Worm (Caenorhabditis elegans) whole organism, L1 larva: ENCODE measurements around the gene F42G2.5.

Experiments used
- C16A3.4 ChIP-seq: fragments of 150-350 bp; optimal IDR thresholded peaks from 2 replicates; lab custom pipeline; 2014; ENCODE audit warnings: missing biosample characterization, missing genetic modification characterization
- C34B4.2 ChIP-seq: sonication (generic microtip); optimal IDR thresholded peaks from 2 replicates; lab custom pipeline; 2017; ENCODE audit warnings: mild to moderate bottlenecking, missing genetic modification characterization, missing compliant biosample characterization
- F16B12.6 ChIP-seq: fragments of 150-350 bp; optimal IDR thresholded peaks from 2 replicates; lab custom pipeline; 2014; ENCODE audit warnings: missing biosample characterization, missing genetic modification characterization
- Y116A8C.19 ChIP-seq: sonication (generic microtip); optimal IDR thresholded peaks from 2 replicates; lab custom pipeline; 2016; ENCODE audit warnings: missing compliant biosample characterization, missing genetic modification characterization, borderline replicate concordance
- alr-1 ChIP-seq: fragments of 200-800 bp; sonication (Bioruptor generic); optimal IDR thresholded peaks from 2 replicates; lab custom pipeline; 2018; ENCODE audit warnings: borderline replicate concordance, mild to moderate bottlenecking, missing genetic modification characterization, missing compliant biosample characterization
- ama-1 ChIP-seq: fragments of 150-350 bp; optimal IDR thresholded peaks from 2 replicates; lab custom pipeline; 2014
- blmp-1 ChIP-seq: fragments of 150-350 bp; optimal IDR thresholded peaks from 2 replicates; lab custom pipeline; 2014; ENCODE audit warnings: missing biosample characterization, missing genetic modification characterization
- ceh-82 ChIP-seq, 3 experiments: fragments of 150-350 bp in 1 of 3; sonication (generic microtip) in 2 of 3; optimal IDR thresholded peaks; 2 replicates each; lab custom pipeline; 2014 to 2017; ENCODE audit warnings: missing biosample characterization in 3 of 3, missing genetic modification characterization in 3 of 3
- ceh-88 ChIP-seq: fragments of 200-800 bp; sonication (Bioruptor generic); IDR thresholded peaks from 2 replicates; pipeline ENCODE4 v1.3.6; 2022; ENCODE audit warnings: missing genetic modification characterization, missing compliant biosample characterization
- ceh-90 ChIP-seq: sonication (generic microtip); optimal IDR thresholded peaks from 2 replicates; lab custom pipeline; 2016; ENCODE audit warnings: missing genetic modification characterization, missing compliant biosample characterization
- dpl-1 ChIP-seq, 3 experiments: fragments of 150-350 bp in 2 of 3; sonication (generic microtip) in 1 of 3; optimal IDR thresholded peaks; 2 replicates each; lab custom pipeline; 2014 to 2017; ENCODE audit warnings: missing biosample characterization in 3 of 3, missing genetic modification characterization in 3 of 3, missing genetic modification reagents in 3 of 3
- egl-27 ChIP-seq, 2 experiments: fragments of 150-350 bp in 1 of 2; sonication (generic microtip); optimal IDR thresholded peaks; 3 replicates each; lab custom pipeline; 2017 to 2018; ENCODE audit warnings: missing biosample characterization in 2 of 2, missing genetic modification characterization in 2 of 2, missing genetic modification reagents in 2 of 2
- elt-2 ChIP-seq: sonication (generic microtip); optimal IDR thresholded peaks from 2 replicates; lab custom pipeline; 2016; ENCODE audit warnings: missing genetic modification characterization, mild to moderate bottlenecking, inconsistent platforms, missing compliant biosample characterization, missing genetic modification reagents
- elt-3 ChIP-seq, 6 experiments: fragments of 150-350 bp in 1 of 6; sonication (generic microtip); optimal IDR thresholded peaks; 2 replicates each; lab custom pipeline; 2017 to 2018; ENCODE audit warnings: missing biosample characterization in 6 of 6, missing genetic modification characterization in 6 of 6, inconsistent platforms in 1 of 6
- ets-5 ChIP-seq: fragments of 200-800 bp; sonication (Bioruptor generic); IDR thresholded peaks from 2 replicates; pipeline ENCODE4 v1.3.6; 2022; ENCODE audit warnings: missing genetic modification characterization, missing compliant biosample characterization
- fkh-10 ChIP-seq: sonication (generic microtip); optimal IDR thresholded peaks from 2 replicates; lab custom pipeline; 2017; ENCODE audit warnings: missing biosample characterization, missing genetic modification reagents, missing genetic modification characterization
- fkh-4 ChIP-seq: sonication (generic microtip); optimal IDR thresholded peaks from 2 replicates; lab custom pipeline; 2016; ENCODE audit warnings: missing compliant biosample characterization, missing genetic modification characterization, borderline replicate concordance
- fkh-8 ChIP-seq: sonication (generic microtip); optimal IDR thresholded peaks from 2 replicates; lab custom pipeline; 2016; ENCODE audit warnings: mild to moderate bottlenecking, missing genetic modification characterization, missing compliant biosample characterization
- hlh-17 ChIP-seq: fragments of 200-800 bp; sonication (Bioruptor generic); optimal IDR thresholded peaks from 2 replicates; lab custom pipeline; 2018; ENCODE audit warnings: missing genetic modification characterization, mild to moderate bottlenecking, missing compliant biosample characterization, moderate library complexity, borderline replicate concordance
- hpl-2 ChIP-seq: fragments of 150-350 bp; optimal IDR thresholded peaks from 2 replicates; lab custom pipeline; 2014; ENCODE audit warnings: missing biosample characterization, missing genetic modification reagents, missing genetic modification characterization
- isw-1 ChIP-seq: fragments of 200-800 bp; sonication (Bioruptor generic); IDR thresholded peaks from 2 replicates; pipeline ENCODE4 v1.3.6; 2022; ENCODE audit warnings: missing genetic modification characterization, missing compliant biosample characterization
- jun-1 ChIP-seq: fragments of 150-350 bp; optimal IDR thresholded peaks from 2 replicates; lab custom pipeline; 2014; ENCODE audit warnings: missing biosample characterization, missing genetic modification reagents, missing genetic modification characterization
- lin-14 ChIP-seq: fragments of 200-800 bp; sonication (Bioruptor generic); optimal IDR thresholded peaks from 2 replicates; lab custom pipeline; 2018; ENCODE audit warnings: mild to moderate bottlenecking, missing genetic modification characterization, moderate library complexity, missing compliant biosample characterization
- lin-15B ChIP-seq: fragments of 150-350 bp; sonication (generic microtip); optimal IDR thresholded peaks from 3 replicates; lab custom pipeline; 2014; ENCODE audit warnings: missing biosample characterization, missing genetic modification characterization
- lin-35 ChIP-seq, 2 experiments: fragments of 150-350 bp; optimal IDR thresholded peaks; 2 replicates each; lab custom pipeline; 2014; ENCODE audit warnings: missing biosample characterization in 2 of 2, missing genetic modification characterization in 2 of 2, missing genetic modification reagents in 2 of 2
- lin-39 ChIP-seq: fragments of 150-350 bp; optimal IDR thresholded peaks from 2 replicates; lab custom pipeline; 2014; ENCODE audit warnings: missing biosample characterization, missing genetic modification reagents, missing genetic modification characterization
- lir-3 ChIP-seq: sonication (generic microtip); optimal IDR thresholded peaks from 2 replicates; lab custom pipeline; 2016; ENCODE audit warnings: mild to moderate bottlenecking, missing genetic modification characterization, moderate library complexity, missing compliant biosample characterization; ENCODE audit not compliant: poor library complexity
- mab-9 ChIP-seq: fragments of 200-800 bp; sonication (Bioruptor generic); IDR thresholded peaks from 2 replicates; pipeline ENCODE4 v1.3.6; 2022; ENCODE audit warnings: missing genetic modification reagents, missing genetic modification characterization, missing compliant biosample characterization
- mef-2 ChIP-seq: fragments of 150-350 bp; optimal IDR thresholded peaks from 2 replicates; lab custom pipeline; 2014; ENCODE audit warnings: missing biosample characterization, missing genetic modification characterization
- mep-1 ChIP-seq: fragments of 150-350 bp; optimal IDR thresholded peaks from 2 replicates; lab custom pipeline; 2014; ENCODE audit warnings: missing biosample characterization, missing genetic modification characterization
- nhr-12 ChIP-seq: sonication (generic microtip); optimal IDR thresholded peaks from 2 replicates; lab custom pipeline; 2017; ENCODE audit warnings: missing biosample characterization, missing genetic modification characterization
- nhr-19 ChIP-seq: fragments of 200-800 bp; sonication (Bioruptor generic); conservative IDR thresholded peaks from 2 replicates; pipeline ENCODE4 v1.3.6; 2022; ENCODE audit warnings: missing genetic modification characterization, missing compliant biosample characterization
- nhr-20 ChIP-seq: sonication (generic microtip); optimal IDR thresholded peaks from 2 replicates; lab custom pipeline; 2016; ENCODE audit warnings: mild to moderate bottlenecking, missing genetic modification characterization, missing compliant biosample characterization
- nhr-237 ChIP-seq: fragments of 150-350 bp; optimal IDR thresholded peaks from 2 replicates; lab custom pipeline; 2014; ENCODE audit warnings: missing biosample characterization, missing genetic modification characterization
- nhr-28 ChIP-seq: fragments of 150-350 bp; optimal IDR thresholded peaks from 2 replicates; lab custom pipeline; 2014; ENCODE audit warnings: missing biosample characterization, missing genetic modification characterization
- nhr-47 ChIP-seq: sonication (generic microtip); optimal IDR thresholded peaks from 2 replicates; lab custom pipeline; 2016; ENCODE audit warnings: mild to moderate bottlenecking, missing genetic modification characterization, moderate library complexity, missing compliant biosample characterization
- nhr-71 ChIP-seq: sonication (generic microtip); optimal IDR thresholded peaks from 2 replicates; lab custom pipeline; 2016; ENCODE audit warnings: mild to moderate bottlenecking, missing genetic modification characterization, moderate library complexity, missing compliant biosample characterization
- nhr-76 ChIP-seq: sonication (generic microtip); optimal IDR thresholded peaks from 2 replicates; lab custom pipeline; 2017; ENCODE audit warnings: missing biosample characterization, missing genetic modification characterization
- nhr-77 ChIP-seq: fragments of 150-350 bp; optimal IDR thresholded peaks from 2 replicates; lab custom pipeline; 2014; ENCODE audit warnings: missing biosample characterization, missing genetic modification characterization
- nhr-84 ChIP-seq: sonication (generic microtip); optimal IDR thresholded peaks from 2 replicates; lab custom pipeline; 2017; ENCODE audit warnings: missing biosample characterization, missing genetic modification characterization
- pag-3 ChIP-seq: sonication (generic microtip); optimal IDR thresholded peaks from 2 replicates; lab custom pipeline; 2017; ENCODE audit warnings: missing genetic modification characterization, mild to moderate bottlenecking, missing compliant biosample characterization, antibody characterized with exemption, borderline replicate concordance; ENCODE audit not compliant: insufficient read depth
- snu-23 ChIP-seq: sonication (generic microtip); optimal IDR thresholded peaks from 2 replicates; lab custom pipeline; 2016; ENCODE audit warnings: missing genetic modification characterization, missing compliant biosample characterization
- sox-4 ChIP-seq: sonication (generic microtip); optimal IDR thresholded peaks from 2 replicates; lab custom pipeline; 2016; ENCODE audit warnings: missing genetic modification characterization, missing compliant biosample characterization
- sptf-1 ChIP-seq: fragments of 150-350 bp; optimal IDR thresholded peaks from 2 replicates; lab custom pipeline; 2014; ENCODE audit warnings: missing biosample characterization, missing genetic modification characterization
- sup-37 ChIP-seq: fragments of 200-800 bp; sonication (Bioruptor generic); optimal IDR thresholded peaks from 2 replicates; lab custom pipeline; 2018; ENCODE audit warnings: mild to moderate bottlenecking, missing genetic modification characterization, missing compliant biosample characterization
- tbx-2 ChIP-seq: sonication (generic microtip); optimal IDR thresholded peaks from 2 replicates; lab custom pipeline; 2016; ENCODE audit warnings: missing genetic modification characterization, missing compliant biosample characterization
- tlp-1 ChIP-seq: fragments of 150-350 bp; optimal IDR thresholded peaks from 2 replicates; lab custom pipeline; 2014; ENCODE audit warnings: missing biosample characterization, missing genetic modification characterization
- unc-130 ChIP-seq: fragments of 150-350 bp; optimal IDR thresholded peaks from 2 replicates; lab custom pipeline; 2017; ENCODE audit warnings: missing biosample characterization, missing genetic modification characterization, inconsistent platforms
- unc-30 ChIP-seq: sonication (generic microtip); optimal IDR thresholded peaks from 2 replicates; lab custom pipeline; 2017; ENCODE audit warnings: missing biosample characterization, missing genetic modification characterization
- unc-86 ChIP-seq: sonication (generic microtip); optimal IDR thresholded peaks from 2 replicates; lab custom pipeline; 2016; ENCODE audit warnings: missing genetic modification characterization, missing compliant biosample characterization
- vab-15 ChIP-seq: sonication (generic microtip); optimal IDR thresholded peaks from 2 replicates; lab custom pipeline; 2017; ENCODE audit warnings: missing genotype, mild to moderate bottlenecking, missing genetic modification characterization, missing compliant biosample characterization
- xbp-1 ChIP-seq: sonication (generic microtip); optimal IDR thresholded peaks from 2 replicates; lab custom pipeline; 2016; ENCODE audit warnings: missing genetic modification characterization, missing compliant biosample characterization
- ztf-11 ChIP-seq, 2 experiments: sonication (generic microtip); optimal IDR thresholded peaks; 2 replicates each; lab custom pipeline; 2016 to 2017; ENCODE audit warnings: missing genetic modification characterization in 2 of 2, missing biosample characterization in 1 of 2, missing compliant biosample characterization in 1 of 2

Gene F42G2.5

DNA sequence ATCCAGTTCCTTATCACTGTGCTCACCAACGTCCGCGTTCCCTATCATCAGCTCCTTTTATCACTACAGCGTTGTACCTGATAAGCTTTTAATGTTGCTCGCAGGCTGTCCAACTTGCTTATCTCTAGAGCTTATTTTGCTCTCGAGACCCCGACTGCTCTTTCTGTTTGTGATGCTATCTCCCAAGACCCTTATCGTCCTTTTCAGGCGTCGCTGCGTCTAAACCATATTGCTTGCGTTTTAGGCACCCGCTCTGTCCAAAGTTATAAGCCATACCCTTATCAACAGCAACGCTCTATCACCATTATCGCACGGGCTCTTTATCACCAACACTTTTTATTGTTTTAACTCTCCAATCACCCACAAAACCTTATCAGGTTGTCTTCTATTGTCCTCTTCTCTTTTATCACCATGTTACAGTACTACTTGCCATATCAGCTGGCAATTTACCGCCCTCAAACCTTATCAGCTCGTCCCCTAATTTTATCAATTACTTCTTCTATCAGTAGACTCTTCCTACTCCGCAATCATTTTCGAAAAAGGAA is 39.3 kb downstream of the F42G2.5 start (continued):
- TF ChIP-seq blmp-1 (tag; lab: Kevin White, UChicago): no peak
- TF ChIP-seq ztf-11 (tag; optimal IDR thresholded peaks at IDR 0.05; lab: Kevin White, UChicago): no peak
- TF ChIP-seq nhr-28 (tag; lab: Kevin White, UChicago): no peak
- no peak for TF ChIP-seq unc-30
- no peak for TF ChIP-seq C16A3.4 (tag; lab: Kevin White, UChicago)
- TF ChIP-seq isw-1 (GFP tag; lab: Robert Waterston, UW): no peak
- no peak for TF ChIP-seq hlh-17 (GFP tag; lab: Kevin White, UChicago)
- TF ChIP-seq ets-5 (GFP tag; lab: Robert Waterston, UW): no peak
- no peak for TF ChIP-seq lin-39 (tag; lab: Kevin White, UChicago)
- no peak for TF ChIP-seq fkh-4
- no peak for TF ChIP-seq elt-3 (tag; optimal IDR thresholded peaks at IDR 0.05; lab: Kevin White, UChicago)
- no peak for TF ChIP-seq mef-2
- TF ChIP-seq nhr-19: peak; percentile 19; the same call in 1 of the 2 replicates
- no peak for TF ChIP-seq nhr-77
- TF ChIP-seq mep-1 (tag; lab: Kevin White, UChicago): no peak
- peak; percentile 92 for TF ChIP-seq jun-1 (tag; lab: Kevin White, UChicago)
- no peak for TF ChIP-seq F16B12.6 (tag; lab: Kevin White, UChicago)
- no peak for TF ChIP-seq fkh-10 (GFP tag; lab: Kevin White, UChicago)
- no peak for TF ChIP-seq vab-15 (tag; lab: Kevin White, UChicago)
- no peak for TF ChIP-seq Y116A8C.19
- peak; percentile 34 for TF ChIP-seq hpl-2 (GFP tag; lab: Kevin White, UChicago)
- TF ChIP-seq egl-27 (tag; optimal IDR thresholded peaks at IDR 0.05; lab: Kevin White, UChicago): peak in 1 of 2 experiments; percentile 69
- TF ChIP-seq ama-1 (lab: Kevin White, UChicago): no peak
- TF ChIP-seq unc-86: no peak
- no peak for TF ChIP-seq dpl-1 (GFP tag; optimal IDR thresholded peaks at IDR 0.05; lab: Kevin White, UChicago)
- TF ChIP-seq C34B4.2: no peak
- TF ChIP-seq sox-4: no peak
- TF ChIP-seq lin-14 (GFP tag; lab: Kevin White, UChicago): peak; percentile 33
- no peak for TF ChIP-seq ceh-82 (tag; optimal IDR thresholded peaks at IDR 0.05; lab: Kevin White, UChicago)
- TF ChIP-seq ceh-88 (GFP tag; lab: Robert Waterston, UW): no peak
- peak; percentile 100 for TF ChIP-seq elt-2 (tag; lab: Kevin White, UChicago)
- no peak for TF ChIP-seq sptf-1 (tag; lab: Kevin White, UChicago)
- no peak for TF ChIP-seq unc-130
- TF ChIP-seq sup-37 (GFP tag; lab: Kevin White, UChicago): no peak
- no peak for TF ChIP-seq nhr-76 (tag; lab: Kevin White, UChicago)
- peak; percentile 19 for TF ChIP-seq tbx-2
- no peak for TF ChIP-seq nhr-47 (tag; lab: Kevin White, UChicago)
- TF ChIP-seq nhr-12: no peak
- peak; percentile 65 for TF ChIP-seq nhr-71 (tag; lab: Kevin White, UChicago)
- no peak for TF ChIP-seq pag-3 (tag; lab: Kevin White, UChicago)
- peak; percentile 60 for TF ChIP-seq tlp-1
- no peak for TF ChIP-seq snu-23 (GFP tag; lab: Kevin White, UChicago)
- no peak for TF ChIP-seq alr-1
- no peak for TF ChIP-seq xbp-1 (tag; lab: Kevin White, UChicago)
- no peak for TF ChIP-seq nhr-237 (tag; lab: Kevin White, UChicago)
- no peak for TF ChIP-seq nhr-84 (tag; lab: Kevin White, UChicago)
- peak; percentile 58 for TF ChIP-seq nhr-20
- no peak for TF ChIP-seq lin-15B (tag; lab: Kevin White, UChicago)
- no peak for TF ChIP-seq ceh-90 (tag; lab: Kevin White, UChicago)
- no peak for TF ChIP-seq mab-9 (GFP tag; lab: Robert Waterston, UW)
- no peak for TF ChIP-seq fkh-8
- TF ChIP-seq lin-35 (GFP tag; optimal IDR thresholded peaks at IDR 0.05; lab: Kevin White, UChicago): peak in 1 of 2 experiments; percentile 60
- TF ChIP-seq lir-3 (tag; lab: Kevin White, UChicago): no peak
